Worm (Caenorhabditis elegans): ENCODE measurements around the gene rps-12.

- TF ChIP-seq nhr-237 (tag; optimal IDR thresholded peaks at IDR 0.05) (no peak), ama-1 (optimal IDR thresholded peaks at IDR 0.05) (no peak), elt-3 (tag; optimal IDR thresholded peaks at IDR 0.05) (no peak)
These were observed 28.4 kb downstream of the rps-12 start for ce11 chrIII:5707546-5707945.
